Fruit fly (Drosophila melanogaster): ENCODE data around the gene CG13038.

CG13038 gene

DNA sequence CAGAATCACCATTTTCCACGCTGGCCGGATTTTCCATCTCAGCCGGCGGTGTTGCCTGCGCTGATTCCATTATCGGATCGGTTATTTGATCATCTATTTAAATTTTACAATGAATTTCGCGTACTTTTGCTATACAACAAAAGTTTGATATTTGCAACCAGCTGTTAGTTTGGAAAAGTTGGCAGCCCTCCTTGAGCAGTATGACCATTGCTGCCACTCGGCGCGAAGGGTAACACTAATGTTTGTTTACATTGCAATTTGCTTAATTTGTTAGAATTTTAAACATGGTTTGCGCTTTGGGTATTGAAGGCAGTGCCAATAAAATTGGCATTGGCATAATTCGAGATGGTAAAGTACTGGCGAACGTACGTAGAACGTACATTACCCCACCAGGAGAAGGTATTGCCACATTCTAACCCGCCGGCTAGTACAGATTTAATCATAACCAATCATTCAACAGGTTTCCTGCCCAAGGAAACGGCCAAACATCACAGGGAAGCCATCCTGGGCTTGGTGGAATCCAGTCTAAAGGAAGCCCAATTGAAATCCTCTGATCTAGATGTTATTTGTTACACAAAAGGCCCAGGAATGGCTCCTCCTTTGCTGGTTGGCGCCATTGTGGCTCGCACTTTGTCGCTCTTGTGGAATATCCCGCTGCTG lies 24.2 kb upstream of the CG13038 start, which contains the start of the genes Golgin104 and Tcs3:
Gene Golgin104 (minus strand): TSS at position 182 of the 660 bp plus-strand sequence.
Gene Tcs3 (plus strand): TSS at position 222 of the 660 bp plus-strand sequence.
- peak; percentile 57 for TF ChIP-seq bab1 (GFP tag; optimal IDR thresholded peaks at IDR 0.05)
- TF ChIP-seq CG33017 (tag; optimal IDR thresholded peaks at IDR 0.05), result no peak

DNA sequence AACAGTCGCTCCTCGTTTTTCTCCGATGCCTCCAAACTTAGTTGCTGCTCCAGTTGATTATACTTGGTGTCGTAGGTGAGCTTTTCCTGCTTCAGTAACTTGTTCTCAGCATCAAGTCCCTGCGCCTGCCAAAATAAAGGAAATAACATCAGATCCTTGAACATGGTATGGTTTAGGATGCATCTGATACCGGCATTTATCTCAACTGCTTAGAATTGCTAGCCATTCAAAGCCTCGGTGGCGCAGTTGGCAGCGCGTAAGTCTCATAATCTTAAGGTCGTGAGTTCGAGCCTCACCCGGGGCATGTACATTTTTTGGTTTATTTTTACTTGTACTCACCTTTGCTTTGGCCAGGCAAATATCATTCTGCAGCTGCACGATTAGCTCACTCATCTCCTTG lies 22.0 kb upstream of the CG13038 start:
- TF ChIP-seq cnc (optimal IDR thresholded peaks at IDR 0.05) (no peak), ovo (GFP tag; optimal IDR thresholded peaks at IDR 0.05) (no peak), CG5204 (GFP tag; optimal IDR thresholded peaks at IDR 0.05) (no peak), Clk (GFP tag; optimal IDR thresholded peaks at IDR 0.05) (no peak), CG7045 (GFP tag; optimal IDR thresholded peaks at IDR 0.05) (no peak), pad (GFP tag; optimal IDR thresholded peaks at IDR 0.05) (no peak), CG12768 (GFP tag; optimal IDR thresholded peaks at IDR 0.05) (no peak), toe (GFP tag; optimal IDR thresholded peaks at IDR 0.05) (no peak), kay (GFP tag; ENCODE audit: borderline replicate concordance) (no peak), CG1620 (GFP tag; optimal IDR thresholded peaks at IDR 0.05) (no peak), Crg-1 (GFP tag; optimal IDR thresholded peaks at IDR 0.05) (no peak), CG14711 (tag; optimal IDR thresholded peaks at IDR 0.05) (no peak), tj (GFP tag; optimal IDR thresholded peaks at IDR 0.05) (no peak), bab1 (GFP tag; optimal IDR thresholded peaks at IDR 0.05) (no peak), Mnt (GFP tag; optimal IDR thresholded peaks at IDR 0.05) (no peak), Hr96 (GFP tag; optimal IDR thresholded peaks at IDR 0.05) (no peak), CG33017 (tag; optimal IDR thresholded peaks at IDR 0.05) (no peak), CG7101 (tag; optimal IDR thresholded peaks at IDR 0.05) (no peak), CG11617 (GFP tag; optimal IDR thresholded peaks at IDR 0.05) (no peak), cic (GFP tag; optimal IDR thresholded peaks at IDR 0.05) (no peak)

dm6 chr3L:16347914-16348313 lies 20.2 kb upstream of the CG13038 start, which contains the start of gene mRpS34:
Gene mRpS34 (plus strand): TSS chr3L:16348074.
- TF ChIP-seq tj (GFP tag; optimal IDR thresholded peaks at IDR 0.05) (no peak), toe (GFP tag; optimal IDR thresholded peaks at IDR 0.05) (no peak), CG33017 (tag; optimal IDR thresholded peaks at IDR 0.05) (no peak), ovo (GFP tag; optimal IDR thresholded peaks at IDR 0.05) (no peak), kay (GFP tag; ENCODE audit: borderline replicate concordance) (no peak), CG14711 (tag; optimal IDR thresholded peaks at IDR 0.05) (no peak), CG5204 (GFP tag; optimal IDR thresholded peaks at IDR 0.05) (no peak), CG11617 (GFP tag; optimal IDR thresholded peaks at IDR 0.05) (no peak), CG7101 (tag; optimal IDR thresholded peaks at IDR 0.05) (no peak), Mnt (GFP tag; optimal IDR thresholded peaks at IDR 0.05) (no peak)

dm6 chr3L:16346023-16346422 lies 18.3 kb upstream of the CG13038 start, which contains the start of gene CG33257:
Gene CG33257 (plus strand): TSS chr3L:16346323.
- TF ChIP-seq CG14711 (tag; optimal IDR thresholded peaks at IDR 0.05) (no peak), tj (GFP tag; optimal IDR thresholded peaks at IDR 0.05) (no peak), pad (GFP tag; optimal IDR thresholded peaks at IDR 0.05) (no peak), CG12768 (GFP tag; optimal IDR thresholded peaks at IDR 0.05) (no peak), ovo (GFP tag; optimal IDR thresholded peaks at IDR 0.05) (no peak), Mnt (GFP tag; optimal IDR thresholded peaks at IDR 0.05) (no peak), CG1620 (GFP tag; optimal IDR thresholded peaks at IDR 0.05) (no peak), cnc (optimal IDR thresholded peaks at IDR 0.05) (no peak), CG7045 (GFP tag; optimal IDR thresholded peaks at IDR 0.05) (no peak), CG7101 (tag; optimal IDR thresholded peaks at IDR 0.05) (no peak), cic (GFP tag; optimal IDR thresholded peaks at IDR 0.05) (no peak), bab1 (GFP tag; optimal IDR thresholded peaks at IDR 0.05) (no peak), Crg-1 (GFP tag; optimal IDR thresholded peaks at IDR 0.05) (no peak), Hr96 (GFP tag; optimal IDR thresholded peaks at IDR 0.05) (no peak), CG11617 (GFP tag; optimal IDR thresholded peaks at IDR 0.05) (no peak), kay (GFP tag; ENCODE audit: borderline replicate concordance) (no peak), Clk (GFP tag; optimal IDR thresholded peaks at IDR 0.05) (no peak)

dm6 chr3L:16339873-16340272 lies 12.2 kb upstream of the CG13038 start:
- TF ChIP-seq pad (GFP tag; optimal IDR thresholded peaks at IDR 0.05) (no peak), CG33017 (tag; optimal IDR thresholded peaks at IDR 0.05) (no peak), kay (GFP tag; ENCODE audit: borderline replicate concordance) (no peak), CG12768 (GFP tag; optimal IDR thresholded peaks at IDR 0.05) (no peak), tj (GFP tag; optimal IDR thresholded peaks at IDR 0.05) (no peak), CG11617 (GFP tag; optimal IDR thresholded peaks at IDR 0.05) (no peak), Clk (GFP tag; optimal IDR thresholded peaks at IDR 0.05) (no peak), toe (GFP tag; optimal IDR thresholded peaks at IDR 0.05) (no peak)

- TF ChIP-seq CG11617 (GFP tag; optimal IDR thresholded peaks at IDR 0.05) (no peak), CG5204 (GFP tag; optimal IDR thresholded peaks at IDR 0.05) (no peak), bab1 (GFP tag; optimal IDR thresholded peaks at IDR 0.05) (no peak), CG14711 (tag; optimal IDR thresholded peaks at IDR 0.05) (no peak), Mnt (GFP tag; optimal IDR thresholded peaks at IDR 0.05) (no peak), toe (GFP tag; optimal IDR thresholded peaks at IDR 0.05) (no peak), CG7101 (tag; optimal IDR thresholded peaks at IDR 0.05) (no peak), kay (GFP tag; ENCODE audit: borderline replicate concordance) (no peak), Clk (GFP tag; optimal IDR thresholded peaks at IDR 0.05) (no peak), CG33017 (tag; optimal IDR thresholded peaks at IDR 0.05) (no peak), Hr96 (GFP tag; optimal IDR thresholded peaks at IDR 0.05) (no peak), CG1620 (GFP tag; optimal IDR thresholded peaks at IDR 0.05) (no peak), CG12768 (GFP tag; optimal IDR thresholded peaks at IDR 0.05) (no peak), cic (GFP tag; optimal IDR thresholded peaks at IDR 0.05) (no peak), tj (GFP tag; optimal IDR thresholded peaks at IDR 0.05) (no peak), Crg-1 (GFP tag; optimal IDR thresholded peaks at IDR 0.05) (no peak), pad (GFP tag; optimal IDR thresholded peaks at IDR 0.05) (no peak), CG7045 (GFP tag; optimal IDR thresholded peaks at IDR 0.05) (no peak), cnc (optimal IDR thresholded peaks at IDR 0.05) (no peak)
Measured at dm6 chr3L:16339463-16339862, 11.8 kb upstream of the CG13038 start.

Measured in whole organism, adult.